Worm (Caenorhabditis elegans): ENCODE data around the gene nep-25.
A peak's percentile ranks its signal among the peaks of the same experiment; 100 is the strongest.

Gene nep-25

ce11 chrII:5854122-5854521 is 12.1 kb downstream of the nep-25 start, which contains the start of gene H41C03.1:
Gene H41C03.1, plus strand, starts transcription at chrII:5854422.
- no peak for TF ChIP-seq lin-13 (GFP tag; optimal IDR thresholded peaks at IDR 0.05)
- no peak for TF ChIP-seq nhr-102 (tag; optimal IDR thresholded peaks at IDR 0.05)
- TF ChIP-seq dmd-6 (GFP tag; IDR thresholded peaks at IDR 0.05): no peak

ce11 chrII:5858322-5858721 is 16.3 kb downstream of the nep-25 start, which contains the start of gene F55C12.4:
Gene F55C12.4, minus strand, starts transcription at chrII:5858422.
- no peak for TF ChIP-seq F44E2.7 (GFP tag; IDR thresholded peaks at IDR 0.05)
- no peak for TF ChIP-seq R02D3.7 (tag; optimal IDR thresholded peaks at IDR 0.05)
- no peak for TF ChIP-seq egl-43 (GFP tag; IDR thresholded peaks at IDR 0.05)
- TF ChIP-seq hlh-30 (tag; optimal IDR thresholded peaks at IDR 0.05; ENCODE audit: insufficient read depth): no peak
- no peak for TF ChIP-seq ZK337.2 (GFP tag; IDR thresholded peaks at IDR 0.05)
- TF ChIP-seq mes-2 (tag; optimal IDR thresholded peaks at IDR 0.05; ENCODE audit: poor library complexity, severe bottlenecking): no peak
- TF ChIP-seq Y48G9A.11 (GFP tag; IDR thresholded peaks at IDR 0.05): no peak
- no peak for TF ChIP-seq saeg-2 (GFP tag; IDR thresholded peaks at IDR 0.05)
- no peak for TF ChIP-seq lin-29 (GFP tag; IDR thresholded peaks at IDR 0.05)
- no peak for TF ChIP-seq ceh-44 (GFP tag; IDR thresholded peaks at IDR 0.05)
- TF ChIP-seq skn-1 (tag; optimal IDR thresholded peaks at IDR 0.05): no peak
- no peak for TF ChIP-seq ztf-7 (tag; optimal IDR thresholded peaks at IDR 0.05)
- no peak for TF ChIP-seq T20F7.1 (GFP tag; optimal IDR thresholded peaks at IDR 0.05)
- TF ChIP-seq Y75B8A.6 (GFP tag; IDR thresholded peaks at IDR 0.05): no peak
- TF ChIP-seq spr-3 (GFP tag; optimal IDR thresholded peaks at IDR 0.05): no peak
- TF ChIP-seq dmd-9 (GFP tag; IDR thresholded peaks at IDR 0.05): no peak
- TF ChIP-seq ceh-20 (GFP tag; IDR thresholded peaks at IDR 0.05): no peak
- TF ChIP-seq ces-1 (GFP tag; optimal IDR thresholded peaks at IDR 0.05): no peak
- no peak for TF ChIP-seq tra-1 (GFP tag; IDR thresholded peaks at IDR 0.05)

- peak; percentile 87 for TF ChIP-seq fkh-10 (GFP tag; optimal IDR thresholded peaks at IDR 0.05)
- TF ChIP-seq dpl-1 (GFP tag; optimal IDR thresholded peaks at IDR 0.05): no peak
Measured at ce11 chrII:5860621-5861020, 18.6 kb downstream of the nep-25 start.

ce11 chrII:5863893-5864292 is 21.9 kb downstream of the nep-25 start, which contains the start of gene tag-234:
Gene tag-234, plus strand, starts transcription at chrII:5864193.
- TF ChIP-seq daf-16 (GFP tag; optimal IDR thresholded peaks at IDR 0.05) (no peak), daf-16 (tag; optimal IDR thresholded peaks at IDR 0.05) (peak; percentile 64), nhr-6 (tag; optimal IDR thresholded peaks at IDR 0.05) (peak; percentile 7), lin-1 (GFP tag; IDR thresholded peaks at IDR 0.05) (no peak), nhr-28 (tag; optimal IDR thresholded peaks at IDR 0.05) (peak; percentile 4), nhr-237 (tag; optimal IDR thresholded peaks at IDR 0.05) (no peak), ceh-20 (GFP tag; IDR thresholded peaks at IDR 0.05) (no peak)

ce11 chrII:5865405-5866308 is 23.6 kb downstream of the nep-25 start, which contains the start of gene F55C12.19:
Gene F55C12.19, plus strand, starts transcription at chrII:5866139.
- TF ChIP-seq F26F4.8 (GFP tag; conservative IDR thresholded peaks at IDR 0.05) (no peak), ceh-62 (tag; optimal IDR thresholded peaks at IDR 0.05) (no peak), dmd-6 (GFP tag; IDR thresholded peaks at IDR 0.05) (peak; percentile 59), ztf-7 (tag; optimal IDR thresholded peaks at IDR 0.05) (no peak), mep-1 (tag; optimal IDR thresholded peaks at IDR 0.05) (peak; percentile 2), F10B5.3 (tag; optimal IDR thresholded peaks at IDR 0.05) (no peak), nhr-76 (tag; optimal IDR thresholded peaks at IDR 0.05) (no peak), nhr-28 (tag; optimal IDR thresholded peaks at IDR 0.05) (peak; percentile 39), R02D3.7 (tag; optimal IDR thresholded peaks at IDR 0.05) (no peak), nhr-111 (GFP tag; optimal IDR thresholded peaks at IDR 0.05) (no peak), nhr-6 (tag; optimal IDR thresholded peaks at IDR 0.05) (peak; percentile 78), php-3 (GFP tag; IDR thresholded peaks at IDR 0.05) (peak; percentile 54; the same call in 1 of the 2 replicates), pqm-1 (tag; optimal IDR thresholded peaks at IDR 0.05) (peak; percentile 52), daf-16 (GFP tag; optimal IDR thresholded peaks at IDR 0.05) (no peak), daf-16 (tag; optimal IDR thresholded peaks at IDR 0.05) (peak; percentile 86), daf-8 (GFP tag; IDR thresholded peaks at IDR 0.05) (no peak), aha-1 (tag) (peak; percentile 97), spr-1 (tag; optimal IDR thresholded peaks at IDR 0.05) (no peak), rbr-2 (tag; optimal IDR thresholded peaks at IDR 0.05) (no peak), daf-12 (tag; optimal IDR thresholded peaks at IDR 0.05) (no peak)
